Worm (Caenorhabditis elegans) whole organism, L3 larva: ENCODE results near the gene K11H12.8.

Source experiments
- ZK546.5 ChIP-seq: sonication (generic microtip); optimal IDR thresholded peaks from 2 replicates; lab custom pipeline; 2017; ENCODE audit warnings: missing biosample characterization, missing genetic modification characterization
- aly-2 ChIP-seq: fragments of 150-350 bp; optimal IDR thresholded peaks from 2 replicates; lab custom pipeline; 2014; ENCODE audit warnings: missing biosample characterization, missing genetic modification characterization
- ceh-28 ChIP-seq: fragments of 150-350 bp; optimal IDR thresholded peaks from 2 replicates; lab custom pipeline; 2014; ENCODE audit warnings: missing biosample characterization, missing genetic modification reagents, missing genetic modification characterization
- mml-1 ChIP-seq: fragments of 150-350 bp; sonication (generic microtip); optimal IDR thresholded peaks from 3 replicates; lab custom pipeline; 2014; ENCODE audit warnings: missing biosample characterization, missing genetic modification characterization
- nhr-12 ChIP-seq: fragments of 150-350 bp; optimal IDR thresholded peaks from 2 replicates; lab custom pipeline; 2014; ENCODE audit warnings: missing biosample characterization, missing genetic modification characterization
- nhr-237 ChIP-seq: fragments of 150-350 bp; optimal IDR thresholded peaks from 2 replicates; lab custom pipeline; 2014; ENCODE audit warnings: missing biosample characterization, missing genetic modification characterization
- nhr-28 ChIP-seq: fragments of 150-350 bp; optimal IDR thresholded peaks from 2 replicates; lab custom pipeline; 2014; ENCODE audit warnings: missing biosample characterization, missing genetic modification characterization
- nhr-76 ChIP-seq: fragments of 150-350 bp; sonication (generic microtip); optimal IDR thresholded peaks from 5 replicates; lab custom pipeline; 2014; ENCODE audit warnings: missing biosample characterization, missing genetic modification characterization
- nhr-77 ChIP-seq: fragments of 150-350 bp; optimal IDR thresholded peaks from 2 replicates; lab custom pipeline; 2014; ENCODE audit warnings: missing biosample characterization, missing genetic modification characterization
- pqm-1 ChIP-seq: fragments of 150-350 bp; optimal IDR thresholded peaks from 2 replicates; lab custom pipeline; 2017; ENCODE audit warnings: missing biosample characterization, missing genetic modification characterization, inconsistent platforms
- skn-1 ChIP-seq: fragments of 150-350 bp; optimal IDR thresholded peaks from 2 replicates; lab custom pipeline; 2014; ENCODE audit warnings: missing biosample characterization, missing genetic modification characterization
- snpc-4 ChIP-seq: fragments of 150-350 bp; optimal IDR thresholded peaks from 2 replicates; lab custom pipeline; 2014; ENCODE audit warnings: missing biosample characterization, missing genetic modification characterization
- unc-39 ChIP-seq: sonication (generic microtip); optimal IDR thresholded peaks from 4 replicates; lab custom pipeline; 2017; ENCODE audit warnings: missing biosample characterization, missing genetic modification characterization

DNA sequence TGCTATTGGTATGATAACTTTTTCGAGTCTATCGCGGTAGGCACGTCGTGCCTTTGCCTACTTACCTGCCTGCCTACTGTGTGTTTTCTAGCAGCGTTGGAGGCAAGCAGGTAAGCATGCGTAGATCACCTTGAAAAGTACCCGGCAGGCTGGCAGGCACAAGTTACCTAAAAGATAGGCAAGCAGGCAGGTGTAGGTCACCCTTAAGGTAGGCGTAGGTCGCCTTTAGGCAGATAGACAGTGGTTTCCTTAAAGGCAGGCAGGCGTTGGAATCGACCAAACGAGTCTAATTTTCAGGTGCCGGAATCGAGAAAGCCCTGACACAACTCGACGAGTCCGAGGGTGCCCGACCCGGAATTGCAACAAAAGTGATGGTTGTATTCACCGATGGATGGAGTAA, 35.4 kb upstream of the K11H12.8 start:
- TF ChIP-seq nhr-12 (tag; lab: Kevin White, UChicago), result no peak
- TF ChIP-seq ceh-28 (tag; lab: Kevin White, UChicago), result no peak
- no peak for TF ChIP-seq nhr-76 (tag; lab: Kevin White, UChicago)
- TF ChIP-seq nhr-28 (tag; lab: Kevin White, UChicago), result no peak
- no peak for TF ChIP-seq unc-39 (tag; lab: Kevin White, UChicago)
- TF ChIP-seq mml-1 (tag; lab: Kevin White, UChicago), result no peak
- TF ChIP-seq nhr-77 (tag; lab: Kevin White, UChicago), result no peak
- TF ChIP-seq pqm-1 (tag; lab: Kevin White, UChicago), result no peak
- TF ChIP-seq skn-1 (tag; lab: Kevin White, UChicago), result no peak
- no peak for TF ChIP-seq snpc-4 (tag; lab: Kevin White, UChicago)
- no peak for TF ChIP-seq aly-2 (tag; lab: Kevin White, UChicago)
- TF ChIP-seq ZK546.5 (tag; lab: Kevin White, UChicago), result no peak
- no peak for TF ChIP-seq nhr-237 (tag; lab: Kevin White, UChicago)
